Worm (Caenorhabditis elegans) whole organism, young adult: Measurements from ENCODE around the gene btb-6.

Experiments used
- B0261.1 ChIP-seq: sonication (generic microtip); optimal IDR thresholded peaks from 2 replicates; lab custom pipeline; 2016; ENCODE audit warnings: mild to moderate bottlenecking, missing genetic modification characterization, moderate library complexity, missing compliant biosample characterization
- gei-17 ChIP-seq: fragments of 200-800 bp; sonication (Bioruptor generic); optimal IDR thresholded peaks from 2 replicates; lab custom pipeline; 2018; ENCODE audit warnings: mild to moderate bottlenecking, missing genetic modification characterization, missing compliant biosample characterization
- hlh-26 ChIP-seq: fragments of 200-800 bp; sonication (Bioruptor generic); conservative IDR thresholded peaks from 2 replicates; pipeline ENCODE4 v1.3.6; 2022; ENCODE audit warnings: missing genetic modification reagents, missing genetic modification characterization, missing compliant biosample characterization
- pha-4 ChIP-seq: fragments of 150-350 bp; sonication (generic microtip); optimal IDR thresholded peaks from 2 replicates; lab custom pipeline; 2014; ENCODE audit warnings: missing biosample characterization, missing genetic modification reagents, missing genetic modification characterization

- TF ChIP-seq B0261.1, result no peak
- TF ChIP-seq gei-17, result no peak
- TF ChIP-seq pha-4, result no peak
- no peak for TF ChIP-seq hlh-26 (GFP tag; lab: Robert Waterston, UW)
Observed at ce11 chrII:1682218-1682617, 32.9 kb upstream of the btb-6 start, which contains the start of gene fbxb-26.
